Worm (Caenorhabditis elegans): Measurements from ENCODE around the gene col-34.

Gene col-34

DNA sequence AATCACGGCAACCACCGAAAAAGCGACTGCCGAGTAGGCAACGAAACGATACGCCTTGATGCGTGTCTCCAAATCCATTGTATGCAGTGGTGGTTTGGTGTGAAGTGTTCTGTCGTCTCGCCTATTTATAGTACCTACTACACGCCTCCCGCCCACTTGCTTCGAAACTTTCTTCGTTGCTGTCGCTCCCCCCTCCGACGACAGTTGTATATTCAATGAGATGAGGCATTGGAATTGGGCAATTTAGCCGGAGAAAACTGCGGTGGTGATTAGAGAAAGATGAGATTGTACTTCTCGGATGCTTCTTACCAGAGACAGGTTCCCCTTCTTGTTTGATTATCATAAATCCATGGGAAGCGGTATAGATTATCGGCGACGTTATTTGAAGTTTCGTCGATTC, at the start of gene col-34:
col-34 (minus strand) TSS at position 101 of the 400 bp plus-strand sequence.
- TF ChIP-seq him-1 (tag; optimal IDR thresholded peaks at IDR 0.05) (no peak), W03F9.2 (tag; optimal IDR thresholded peaks at IDR 0.05) (no peak), dao-5 (tag; optimal IDR thresholded peaks at IDR 0.05) (no peak)

DNA sequence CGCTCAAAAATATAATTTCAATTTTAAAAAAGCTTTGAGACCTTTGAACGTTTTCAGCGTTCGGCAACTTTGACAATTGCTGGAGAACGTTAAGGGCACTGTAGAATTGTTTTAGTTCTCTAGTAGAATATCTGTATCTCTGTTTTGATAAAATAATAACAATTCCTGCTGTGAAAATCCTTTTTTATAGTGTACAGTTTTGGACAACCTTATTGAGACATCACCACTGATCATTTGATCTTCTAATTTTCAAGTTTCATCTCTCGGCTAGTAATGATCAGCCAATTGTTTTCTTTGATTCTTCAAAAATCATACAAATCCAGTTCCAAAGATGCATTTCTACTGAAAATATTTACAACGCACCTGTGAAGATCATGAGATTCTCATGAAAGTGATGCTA, 48.2 kb upstream of the col-34 start, which contains the start of gene F15E6.10:
F15E6.10 (plus strand) TSS at position 301 of the 400 bp plus-strand sequence.
- TF ChIP-seq W03F9.2 (tag; optimal IDR thresholded peaks at IDR 0.05) (no peak), dao-5 (tag; optimal IDR thresholded peaks at IDR 0.05) (no peak), him-1 (tag; optimal IDR thresholded peaks at IDR 0.05) (no peak)

DNA sequence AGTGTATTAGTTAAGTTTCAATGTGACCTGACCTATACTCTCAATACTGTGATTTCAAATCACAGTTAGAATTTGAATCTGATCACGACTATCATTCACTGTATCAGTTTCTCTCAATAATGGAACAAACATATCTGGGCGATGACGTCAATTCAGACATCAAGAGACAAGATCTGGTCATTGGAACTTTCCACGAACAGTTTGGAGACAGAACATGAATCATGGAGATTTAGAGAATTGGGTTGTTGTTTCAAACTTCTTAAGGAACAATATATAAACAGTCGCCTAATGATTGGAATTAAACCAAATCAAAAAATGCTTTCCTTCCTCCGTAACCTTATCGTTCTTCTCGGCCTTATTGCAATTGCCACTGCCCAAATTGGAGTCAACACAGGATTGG, 46.8 kb upstream of the col-34 start, which contains the start of gene F15E6.4:
F15E6.4 (plus strand) TSS at position 301 of the 400 bp plus-strand sequence.
- TF ChIP-seq dao-5 (tag; optimal IDR thresholded peaks at IDR 0.05) (no peak), W03F9.2 (tag; optimal IDR thresholded peaks at IDR 0.05) (no peak), him-1 (tag; optimal IDR thresholded peaks at IDR 0.05) (no peak)

DNA sequence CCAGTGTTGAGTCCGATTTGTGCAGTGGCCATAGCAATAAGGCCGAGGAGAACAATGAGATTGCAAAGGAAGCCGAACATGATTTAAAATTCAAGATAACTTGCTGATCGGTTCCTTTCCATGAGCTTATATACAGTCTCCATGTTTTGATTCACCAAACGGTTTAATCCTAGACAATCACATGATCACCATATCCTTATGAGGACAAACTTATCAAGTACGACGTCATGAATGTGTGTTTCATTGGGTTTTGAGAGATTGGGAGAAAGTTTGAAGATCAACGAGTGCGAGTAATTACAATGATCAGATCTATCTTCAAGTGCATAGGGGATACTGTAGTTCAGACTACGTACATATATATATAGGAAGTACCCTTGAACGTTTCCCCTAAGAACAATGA, 46.1 kb upstream of the col-34 start, which contains the start of gene dct-7:
dct-7 (minus strand) TSS at position 101 of the 400 bp plus-strand sequence.
- TF ChIP-seq W03F9.2 (tag; optimal IDR thresholded peaks at IDR 0.05) = no peak
- TF ChIP-seq him-1 (tag; optimal IDR thresholded peaks at IDR 0.05) = no peak
- no peak for TF ChIP-seq dao-5 (tag; optimal IDR thresholded peaks at IDR 0.05)

DNA sequence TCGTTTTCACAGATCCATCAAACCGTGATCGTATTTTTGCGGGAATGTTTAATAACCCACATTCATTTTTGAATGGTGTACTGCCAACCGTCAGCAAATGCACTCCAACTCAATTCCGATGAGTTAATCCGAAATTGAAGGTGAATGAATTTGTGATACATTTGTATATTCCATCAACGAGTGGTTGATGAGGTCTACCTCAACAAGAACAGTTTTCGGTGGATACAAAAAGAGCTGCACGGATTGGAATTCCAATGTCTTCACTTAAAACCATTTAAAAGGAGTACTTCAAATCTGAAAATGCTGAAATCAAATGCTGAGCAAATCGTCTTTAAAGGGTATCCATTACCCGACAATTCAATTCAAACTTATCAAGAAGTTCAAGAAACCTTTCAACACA, 44.9 kb upstream of the col-34 start, which contains the start of gene F15E6.5:
F15E6.5 (plus strand) TSS at position 301 of the 400 bp plus-strand sequence.
- TF ChIP-seq him-1 (tag; optimal IDR thresholded peaks at IDR 0.05) = no peak

- no peak for TF ChIP-seq him-1 (tag; optimal IDR thresholded peaks at IDR 0.05)
- no peak for TF ChIP-seq dao-5 (tag; optimal IDR thresholded peaks at IDR 0.05)
- TF ChIP-seq W03F9.2 (tag; optimal IDR thresholded peaks at IDR 0.05) = no peak
These were observed 43.9 kb upstream of the col-34 start, which contains the start of gene srv-4 for ce11 chrIV:4288332-4288731. srv-4 (minus strand) TSS chrIV:4288432.

- no peak for TF ChIP-seq dao-5 (tag; optimal IDR thresholded peaks at IDR 0.05)
- TF ChIP-seq W03F9.2 (tag; optimal IDR thresholded peaks at IDR 0.05) = no peak
- no peak for TF ChIP-seq him-1 (tag; optimal IDR thresholded peaks at IDR 0.05)
These were observed 40.6 kb upstream of the col-34 start for ce11 chrIV:4284989-4285388.

ce11 chrIV:4284020-4284419, 39.6 kb upstream of the col-34 start, which contains the start of gene F15E6.6:
F15E6.6 (minus strand) TSS chrIV:4284120.
- TF ChIP-seq W03F9.2 (tag; optimal IDR thresholded peaks at IDR 0.05) (no peak), dao-5 (tag; optimal IDR thresholded peaks at IDR 0.05) (no peak), him-1 (tag; optimal IDR thresholded peaks at IDR 0.05) (no peak)

ce11 chrIV:4277694-4278093, 33.3 kb upstream of the col-34 start, which contains the start of gene nhr-78:
nhr-78 (minus strand) TSS chrIV:4277875.
- no peak for TF ChIP-seq W03F9.2 (tag; optimal IDR thresholded peaks at IDR 0.05)
- TF ChIP-seq dao-5 (tag; optimal IDR thresholded peaks at IDR 0.05) = no peak
- TF ChIP-seq him-1 (tag; optimal IDR thresholded peaks at IDR 0.05) = no peak

ce11 chrIV:4272167-4272566, 27.8 kb upstream of the col-34 start, which contains the start of gene F36A4.1:
F36A4.1 (plus strand) TSS chrIV:4272467.
- TF ChIP-seq W03F9.2 (tag; optimal IDR thresholded peaks at IDR 0.05) = no peak
- TF ChIP-seq dao-5 (tag; optimal IDR thresholded peaks at IDR 0.05) = no peak
- TF ChIP-seq him-1 (tag; optimal IDR thresholded peaks at IDR 0.05) = no peak

ce11 chrIV:4270925-4271324, 26.5 kb upstream of the col-34 start, which contains the start of gene F36A4.2:
F36A4.2 (plus strand) TSS chrIV:4271225.
- TF ChIP-seq him-1 (tag; optimal IDR thresholded peaks at IDR 0.05) (no peak), W03F9.2 (tag; optimal IDR thresholded peaks at IDR 0.05) (no peak), dao-5 (tag; optimal IDR thresholded peaks at IDR 0.05) (no peak)

ce11 chrIV:4269308-4269707, 24.9 kb upstream of the col-34 start, which contains the start of gene F36A4.3:
F36A4.3 (plus strand) TSS chrIV:4269608.
- TF ChIP-seq dao-5 (tag; optimal IDR thresholded peaks at IDR 0.05) (no peak), W03F9.2 (tag; optimal IDR thresholded peaks at IDR 0.05) (no peak), him-1 (tag; optimal IDR thresholded peaks at IDR 0.05) (no peak)

ce11 chrIV:4267320-4267719, 22.9 kb upstream of the col-34 start, which contains the start of gene F36A4.4:
F36A4.4 (plus strand) TSS chrIV:4267620.
- TF ChIP-seq him-1 (tag; optimal IDR thresholded peaks at IDR 0.05) (no peak), W03F9.2 (tag; optimal IDR thresholded peaks at IDR 0.05) (no peak), dao-5 (tag; optimal IDR thresholded peaks at IDR 0.05) (no peak)

- TF ChIP-seq W03F9.2 (tag; optimal IDR thresholded peaks at IDR 0.05) (no peak), dao-5 (tag; optimal IDR thresholded peaks at IDR 0.05) (no peak), him-1 (tag; optimal IDR thresholded peaks at IDR 0.05) (no peak)
These were observed 21.5 kb upstream of the col-34 start for ce11 chrIV:4265951-4266350.

- TF ChIP-seq him-1 (tag; optimal IDR thresholded peaks at IDR 0.05) (no peak), dao-5 (tag; optimal IDR thresholded peaks at IDR 0.05) (no peak), W03F9.2 (tag; optimal IDR thresholded peaks at IDR 0.05) (no peak)
These were observed 20.8 kb upstream of the col-34 start, which contains the start of gene F36A4.5 for ce11 chrIV:4265224-4265623. F36A4.5 (plus strand) TSS chrIV:4265524.
